Worm (Caenorhabditis elegans) whole organism, L2 larva: ENCODE results near the gene Y57A10A.24.

Experiments used
- C34F6.9 ChIP-seq: fragments of 150-350 bp; optimal IDR thresholded peaks from 2 replicates; lab custom pipeline; 2014; ENCODE audit warnings: missing biosample characterization, missing genetic modification characterization
- ZK546.5 ChIP-seq: sonication (generic microtip); optimal IDR thresholded peaks from 2 replicates; lab custom pipeline; 2017; ENCODE audit warnings: missing biosample characterization, missing genetic modification characterization
- alr-1 ChIP-seq: fragments of 150-350 bp; optimal IDR thresholded peaks from 2 replicates; lab custom pipeline; 2014; ENCODE audit warnings: missing biosample characterization, missing genetic modification characterization
- aly-2 ChIP-seq: fragments of 150-350 bp; optimal IDR thresholded peaks from 2 replicates; lab custom pipeline; 2014; ENCODE audit warnings: missing biosample characterization, missing genetic modification characterization
- ama-1 ChIP-seq: fragments of 150-350 bp; optimal IDR thresholded peaks from 2 replicates; lab custom pipeline; 2018; ENCODE audit warnings: inconsistent platforms
- blmp-1 ChIP-seq: sonication (generic microtip); optimal IDR thresholded peaks from 2 replicates; lab custom pipeline; 2017; ENCODE audit warnings: missing genetic modification characterization, mild to moderate bottlenecking, missing compliant biosample characterization, antibody characterized with exemption, moderate library complexity; ENCODE audit not compliant: insufficient read depth
- crh-2 ChIP-seq: sonication (generic microtip); optimal IDR thresholded peaks from 2 replicates; lab custom pipeline; 2017; ENCODE audit warnings: missing biosample characterization, missing genetic modification characterization
- egl-27 ChIP-seq: sonication (generic microtip); optimal IDR thresholded peaks from 3 replicates; lab custom pipeline; 2017; ENCODE audit warnings: missing biosample characterization, missing genetic modification reagents, missing genetic modification characterization
- elt-1 ChIP-seq: fragments of 150-350 bp; optimal IDR thresholded peaks from 2 replicates; lab custom pipeline; 2014; ENCODE audit warnings: missing biosample characterization, missing genetic modification characterization
- elt-3 ChIP-seq: sonication (generic microtip); optimal IDR thresholded peaks from 2 replicates; lab custom pipeline; 2017; ENCODE audit warnings: missing biosample characterization, missing genetic modification characterization
- fos-1 ChIP-seq: fragments of 150-350 bp; optimal IDR thresholded peaks from 2 replicates; lab custom pipeline; 2014; ENCODE audit warnings: missing biosample characterization, missing genetic modification characterization
- gmeb-1 ChIP-seq: fragments of 150-350 bp; optimal IDR thresholded peaks from 2 replicates; lab custom pipeline; 2014; ENCODE audit warnings: missing biosample characterization, missing genetic modification characterization
- lin-11 ChIP-seq: fragments of 150-350 bp; sonication (generic microtip); optimal IDR thresholded peaks from 2 replicates; lab custom pipeline; 2014; ENCODE audit warnings: missing biosample characterization, missing genetic modification characterization, inconsistent platforms, mixed read lengths
- lin-13 ChIP-seq: fragments of 150-350 bp; optimal IDR thresholded peaks from 2 replicates; lab custom pipeline; 2014; ENCODE audit warnings: missing biosample characterization, missing genetic modification reagents, missing genetic modification characterization
- lin-39 ChIP-seq: fragments of 150-350 bp; optimal IDR thresholded peaks from 2 replicates; lab custom pipeline; 2014; ENCODE audit warnings: missing biosample characterization, missing genetic modification reagents, missing genetic modification characterization
- lsy-2 ChIP-seq, 2 experiments: fragments of 150-350 bp in 1 of 2; sonication (generic microtip) in 1 of 2; optimal IDR thresholded peaks; 2 replicates each; lab custom pipeline; 2014 to 2017; ENCODE audit warnings: missing biosample characterization in 2 of 2, missing genetic modification characterization in 2 of 2
- mbf-1 ChIP-seq: sonication (generic microtip); optimal IDR thresholded peaks from 2 replicates; lab custom pipeline; 2017; ENCODE audit warnings: missing biosample characterization, missing genetic modification characterization
- mdl-1 ChIP-seq, 2 experiments: fragments of 150-350 bp in 1 of 2; sonication (generic microtip) in 1 of 2; optimal IDR thresholded peaks; 2 replicates each; lab custom pipeline; 2017; ENCODE audit warnings: missing biosample characterization in 2 of 2, missing genetic modification characterization in 2 of 2
- nhr-11 ChIP-seq: fragments of 150-350 bp; optimal IDR thresholded peaks from 2 replicates; lab custom pipeline; 2014; ENCODE audit warnings: missing biosample characterization, missing genetic modification characterization
- nhr-12 ChIP-seq: fragments of 150-350 bp; optimal IDR thresholded peaks from 2 replicates; lab custom pipeline; 2014; ENCODE audit warnings: missing biosample characterization, missing genetic modification characterization
- nhr-129 ChIP-seq: fragments of 150-350 bp; optimal IDR thresholded peaks from 2 replicates; lab custom pipeline; 2014; ENCODE audit warnings: missing biosample characterization, missing genetic modification characterization
- nhr-21 ChIP-seq: fragments of 150-350 bp; optimal IDR thresholded peaks from 2 replicates; lab custom pipeline; 2014; ENCODE audit warnings: missing biosample characterization, missing genetic modification characterization
- nhr-23 ChIP-seq: fragments of 150-350 bp; optimal IDR thresholded peaks from 2 replicates; lab custom pipeline; 2014; ENCODE audit warnings: missing biosample characterization, missing genetic modification reagents, missing genetic modification characterization
- nhr-237 ChIP-seq: fragments of 150-350 bp; optimal IDR thresholded peaks from 2 replicates; lab custom pipeline; 2014; ENCODE audit warnings: missing biosample characterization, missing genetic modification characterization
- nhr-6 ChIP-seq: fragments of 150-350 bp; optimal IDR thresholded peaks from 2 replicates; lab custom pipeline; 2014; ENCODE audit warnings: missing biosample characterization, missing genetic modification characterization
- nhr-77 ChIP-seq: fragments of 150-350 bp; optimal IDR thresholded peaks from 2 replicates; lab custom pipeline; 2014; ENCODE audit warnings: missing biosample characterization, missing genetic modification characterization
- peb-1 ChIP-seq: fragments of 150-350 bp; optimal IDR thresholded peaks from 2 replicates; lab custom pipeline; 2014; ENCODE audit warnings: missing biosample characterization, missing genetic modification characterization
- sem-4 ChIP-seq: fragments of 150-350 bp; optimal IDR thresholded peaks from 2 replicates; lab custom pipeline; 2014; ENCODE audit warnings: missing biosample characterization, missing genetic modification reagents, missing genetic modification characterization
- sma-3 ChIP-seq: sonication (generic microtip); optimal IDR thresholded peaks from 2 replicates; lab custom pipeline; 2016; ENCODE audit warnings: missing genetic modification reagents, missing genetic modification characterization, missing compliant biosample characterization
- sma-9 ChIP-seq, 2 experiments: fragments of 150-350 bp in 1 of 2; sonication (generic microtip) in 1 of 2; optimal IDR thresholded peaks; 2 replicates each; lab custom pipeline; 2014 to 2016; ENCODE audit warnings: missing genetic modification characterization in 2 of 2, mild to moderate bottlenecking in 1 of 2, missing biosample characterization in 1 of 2, missing compliant biosample characterization in 1 of 2, missing genetic modification reagents in 1 of 2, moderate library complexity in 1 of 2
- snpc-4 ChIP-seq: fragments of 150-350 bp; optimal IDR thresholded peaks from 2 replicates; lab custom pipeline; 2014; ENCODE audit warnings: missing biosample characterization, missing genetic modification characterization
- unc-39 ChIP-seq: fragments of 150-350 bp; optimal IDR thresholded peaks from 2 replicates; lab custom pipeline; 2014; ENCODE audit warnings: missing biosample characterization, missing genetic modification characterization
- unc-55 ChIP-seq: fragments of 150-350 bp; sonication (generic microtip); optimal IDR thresholded peaks from 3 replicates; lab custom pipeline; 2014; ENCODE audit warnings: missing biosample characterization, missing genetic modification reagents, missing genetic modification characterization
- unc-62 ChIP-seq: fragments of 150-350 bp; optimal IDR thresholded peaks from 2 replicates; lab custom pipeline; 2014; ENCODE audit warnings: missing biosample characterization, missing genetic modification reagents, missing genetic modification characterization
- zag-1 ChIP-seq: fragments of 150-350 bp; optimal IDR thresholded peaks from 2 replicates; lab custom pipeline; 2014; ENCODE audit warnings: missing biosample characterization, missing genetic modification characterization
- ztf-1 ChIP-seq: fragments of 200-800 bp; sonication (Bioruptor generic); conservative IDR thresholded peaks from 2 replicates; pipeline ENCODE4 v1.3.6; 2022; ENCODE audit warnings: missing genetic modification characterization, missing compliant biosample characterization
- ztf-11 ChIP-seq: sonication (generic microtip); optimal IDR thresholded peaks from 2 replicates; lab custom pipeline; 2017; ENCODE audit warnings: missing biosample characterization, missing genetic modification characterization
- ztf-4 ChIP-seq: fragments of 150-350 bp; optimal IDR thresholded peaks from 2 replicates; lab custom pipeline; 2014; ENCODE audit warnings: missing biosample characterization, missing genetic modification characterization

The Y57A10A.24 gene

ce11 chrII:12274944-12275343 is 32.2 kb downstream of the Y57A10A.24 start, which contains the start of gene Y57A10A.27:
Gene Y57A10A.27, minus strand, starts transcription at chrII:12275044.
- TF ChIP-seq sma-9 (GFP tag; optimal IDR thresholded peaks at IDR 0.05; lab: Kevin White, UChicago) (no peak), sma-9 (tag; optimal IDR thresholded peaks at IDR 0.05; lab: Kevin White, UChicago) (no peak), lin-39 (tag; lab: Kevin White, UChicago) (no peak), mdl-1 (tag; optimal IDR thresholded peaks at IDR 0.05; lab: Kevin White, UChicago) (no peak), nhr-77 (tag; lab: Kevin White, UChicago) (no peak), mbf-1 (tag; lab: Kevin White, UChicago) (no peak), unc-39 (no peak), ztf-11 (tag; lab: Kevin White, UChicago) (no peak), peb-1 (tag; lab: Kevin White, UChicago) (no peak), lin-11 (tag; lab: Kevin White, UChicago) (no peak), ama-1 (no peak), nhr-129 (tag; lab: Kevin White, UChicago) (no peak), sem-4 (tag; lab: Kevin White, UChicago) (no peak), crh-2 (tag; lab: Kevin White, UChicago) (no peak)
- TF ChIP-seq, all 48 proteins: peak for 0

ce11 chrII:12278602-12279001 is 35.9 kb downstream of the Y57A10A.24 start:
- TF ChIP-seq unc-62 (GFP tag; lab: Kevin White, UChicago) (no peak), ZK546.5 (tag; lab: Kevin White, UChicago) (no peak), lsy-2 (tag; optimal IDR thresholded peaks at IDR 0.05; lab: Kevin White, UChicago) (no peak), elt-1 (tag; lab: Kevin White, UChicago) (no peak), unc-55 (GFP tag; lab: Kevin White, UChicago) (no peak), lin-39 (tag; lab: Kevin White, UChicago) (no peak), nhr-23 (tag; lab: Kevin White, UChicago) (no peak), nhr-21 (tag; lab: Kevin White, UChicago) (no peak), fos-1 (tag; lab: Kevin White, UChicago) (no peak), sma-9 (GFP tag; optimal IDR thresholded peaks at IDR 0.05; lab: Kevin White, UChicago) (no peak), sma-9 (tag; optimal IDR thresholded peaks at IDR 0.05; lab: Kevin White, UChicago) (no peak), gmeb-1 (tag; lab: Kevin White, UChicago) (no peak)

- TF ChIP-seq crh-2 (tag; lab: Kevin White, UChicago), result no peak
- TF ChIP-seq nhr-23 (tag; lab: Kevin White, UChicago), result no peak
- no peak for TF ChIP-seq egl-27 (tag; lab: Kevin White, UChicago)
- TF ChIP-seq aly-2 (tag; lab: Kevin White, UChicago), result no peak
- TF ChIP-seq mdl-1 (tag; optimal IDR thresholded peaks at IDR 0.05; lab: Kevin White, UChicago), result no peak
- TF ChIP-seq alr-1 (tag; lab: Kevin White, UChicago), result no peak
- TF ChIP-seq sem-4 (tag; lab: Kevin White, UChicago), result no peak
- peak; percentile 28 for TF ChIP-seq unc-55 (GFP tag; lab: Kevin White, UChicago)
- TF ChIP-seq ztf-4 (tag; lab: Kevin White, UChicago), result no peak
- TF ChIP-seq lsy-2 (tag; optimal IDR thresholded peaks at IDR 0.05; lab: Kevin White, UChicago), result peak in 1 of 2 experiments; percentile 10
- TF ChIP-seq ZK546.5 (tag; lab: Kevin White, UChicago), result no peak
- TF ChIP-seq zag-1 (tag; lab: Kevin White, UChicago), result no peak
- TF ChIP-seq fos-1 (tag; lab: Kevin White, UChicago), result no peak
- no peak for TF ChIP-seq gmeb-1 (tag; lab: Kevin White, UChicago)
- no peak for TF ChIP-seq peb-1 (tag; lab: Kevin White, UChicago)
- no peak for TF ChIP-seq lin-13 (GFP tag; lab: Kevin White, UChicago)
- no peak for TF ChIP-seq nhr-237
- TF ChIP-seq snpc-4 (tag; lab: Kevin White, UChicago), result no peak
- TF ChIP-seq nhr-12 (tag; lab: Kevin White, UChicago), result no peak
- TF ChIP-seq nhr-6 (tag; lab: Kevin White, UChicago), result no peak
- no peak for TF ChIP-seq nhr-11 (tag; lab: Kevin White, UChicago)
- no peak for TF ChIP-seq ztf-1 (GFP tag; lab: Robert Waterston, UW)
- no peak for TF ChIP-seq blmp-1
- no peak for TF ChIP-seq sma-3
- TF ChIP-seq C34F6.9 (tag; lab: Kevin White, UChicago), result peak; percentile 21
- no peak for TF ChIP-seq elt-3
- TF ChIP-seq nhr-21 (tag; lab: Kevin White, UChicago), result no peak
Observed at ce11 chrII:12279259-12279658, 36.5 kb downstream of the Y57A10A.24 start, which contains the start of the genes tric-1B.2 and Y57A10A.29. Gene tric-1B.2, minus strand, starts transcription at chrII:12279387. Gene Y57A10A.29, plus strand, starts transcription at chrII:12279561.
